Worm (Caenorhabditis elegans) whole organism, L3 larva: ENCODE measurements around the gene srj-6.

ENCODE experiments used
- ZK546.5 ChIP-seq: sonication (generic microtip); optimal IDR thresholded peaks from 2 replicates; lab custom pipeline; 2017; ENCODE audit warnings: missing biosample characterization, missing genetic modification characterization
- aly-2 ChIP-seq: fragments of 150-350 bp; optimal IDR thresholded peaks from 2 replicates; lab custom pipeline; 2014; ENCODE audit warnings: missing biosample characterization, missing genetic modification characterization
- ama-1 ChIP-seq: fragments of 150-350 bp; optimal IDR thresholded peaks from 2 replicates; lab custom pipeline; 2018
- ceh-28 ChIP-seq: fragments of 150-350 bp; optimal IDR thresholded peaks from 2 replicates; lab custom pipeline; 2014; ENCODE audit warnings: missing biosample characterization, missing genetic modification reagents, missing genetic modification characterization
- ceh-9 ChIP-seq: sonication (generic microtip); optimal IDR thresholded peaks from 2 replicates; lab custom pipeline; 2018; ENCODE audit warnings: missing biosample characterization, missing genetic modification characterization
- egl-27 ChIP-seq: sonication (generic microtip); optimal IDR thresholded peaks from 4 replicates; lab custom pipeline; 2017; ENCODE audit warnings: missing biosample characterization, missing genetic modification reagents, missing genetic modification characterization
- elt-1 ChIP-seq: fragments of 150-350 bp; optimal IDR thresholded peaks from 2 replicates; lab custom pipeline; 2014; ENCODE audit warnings: missing biosample characterization, missing genetic modification characterization
- elt-2 ChIP-seq: sonication (generic microtip); optimal IDR thresholded peaks from 2 replicates; lab custom pipeline; 2016; ENCODE audit warnings: missing genetic modification reagents, mild to moderate bottlenecking, missing genetic modification characterization, missing compliant biosample characterization
- elt-3 ChIP-seq, 3 experiments: fragments of 150-350 bp in 1 of 3; sonication (generic microtip) in 2 of 3; optimal IDR thresholded peaks; 2 replicates in 2 of 3; 4 replicates in 1 of 3; lab custom pipeline; 2014 to 2017; ENCODE audit warnings: missing biosample characterization in 3 of 3, missing genetic modification characterization in 3 of 3
- eor-1 ChIP-seq, 2 experiments: fragments of 150-350 bp; optimal IDR thresholded peaks; 2 replicates each; lab custom pipeline; 2014 to 2018; ENCODE audit warnings: missing biosample characterization in 2 of 2, missing genetic modification characterization in 2 of 2
- fkh-10 ChIP-seq: sonication (generic microtip); optimal IDR thresholded peaks from 2 replicates; lab custom pipeline; 2017; ENCODE audit warnings: missing biosample characterization, missing genetic modification reagents, missing genetic modification characterization
- fos-1 ChIP-seq: fragments of 150-350 bp; optimal IDR thresholded peaks from 2 replicates; lab custom pipeline; 2014; ENCODE audit warnings: missing biosample characterization, missing genetic modification characterization
- hmg-11 ChIP-seq: sonication (generic microtip); optimal IDR thresholded peaks from 2 replicates; lab custom pipeline; 2016; ENCODE audit warnings: missing genetic modification characterization, missing compliant biosample characterization
- jun-1 ChIP-seq: fragments of 150-350 bp; optimal IDR thresholded peaks from 2 replicates; lab custom pipeline; 2014; ENCODE audit warnings: missing biosample characterization, missing genetic modification reagents, missing genetic modification characterization
- lin-15B ChIP-seq: fragments of 150-350 bp; optimal IDR thresholded peaks from 2 replicates; lab custom pipeline; 2014; ENCODE audit warnings: missing biosample characterization, missing genetic modification characterization
- mml-1 ChIP-seq: fragments of 150-350 bp; sonication (generic microtip); optimal IDR thresholded peaks from 3 replicates; lab custom pipeline; 2014; ENCODE audit warnings: missing biosample characterization, missing genetic modification characterization
- nhr-11 ChIP-seq: fragments of 150-350 bp; optimal IDR thresholded peaks from 2 replicates; lab custom pipeline; 2014; ENCODE audit warnings: missing biosample characterization, missing genetic modification characterization
- nhr-12 ChIP-seq: fragments of 150-350 bp; optimal IDR thresholded peaks from 2 replicates; lab custom pipeline; 2014; ENCODE audit warnings: missing biosample characterization, missing genetic modification characterization
- nhr-23 ChIP-seq: fragments of 150-350 bp; optimal IDR thresholded peaks from 2 replicates; lab custom pipeline; 2014; ENCODE audit warnings: missing biosample characterization, missing genetic modification reagents, missing genetic modification characterization
- nhr-237 ChIP-seq: fragments of 150-350 bp; optimal IDR thresholded peaks from 2 replicates; lab custom pipeline; 2014; ENCODE audit warnings: missing biosample characterization, missing genetic modification characterization
- nhr-25 ChIP-seq: sonication (generic microtip); optimal IDR thresholded peaks from 2 replicates; lab custom pipeline; 2017; ENCODE audit warnings: missing biosample characterization, missing genetic modification characterization
- nhr-28 ChIP-seq: fragments of 150-350 bp; optimal IDR thresholded peaks from 2 replicates; lab custom pipeline; 2014; ENCODE audit warnings: missing biosample characterization, missing genetic modification characterization
- nhr-43 ChIP-seq: sonication (generic microtip); optimal IDR thresholded peaks from 2 replicates; lab custom pipeline; 2016; ENCODE audit warnings: mild to moderate bottlenecking, missing genetic modification characterization, missing compliant biosample characterization; ENCODE audit not compliant: poor library complexity, severe bottlenecking
- nhr-76 ChIP-seq: fragments of 150-350 bp; sonication (generic microtip); optimal IDR thresholded peaks from 5 replicates; lab custom pipeline; 2014; ENCODE audit warnings: missing biosample characterization, missing genetic modification characterization
- pha-4 ChIP-seq: fragments of 150-350 bp; optimal IDR thresholded peaks from 2 replicates; lab custom pipeline; 2014; ENCODE audit warnings: missing biosample characterization, missing genetic modification reagents, missing genetic modification characterization
- pqm-1 ChIP-seq: fragments of 150-350 bp; optimal IDR thresholded peaks from 2 replicates; lab custom pipeline; 2017; ENCODE audit warnings: missing biosample characterization, missing genetic modification characterization, inconsistent platforms
- skn-1 ChIP-seq: fragments of 150-350 bp; optimal IDR thresholded peaks from 2 replicates; lab custom pipeline; 2014; ENCODE audit warnings: missing biosample characterization, missing genetic modification characterization
- snpc-4 ChIP-seq: fragments of 150-350 bp; optimal IDR thresholded peaks from 2 replicates; lab custom pipeline; 2014; ENCODE audit warnings: missing biosample characterization, missing genetic modification characterization
- tbx-2 ChIP-seq: sonication (generic microtip); optimal IDR thresholded peaks from 2 replicates; lab custom pipeline; 2016; ENCODE audit warnings: mild to moderate bottlenecking, missing genetic modification characterization, missing compliant biosample characterization
- unc-39 ChIP-seq: sonication (generic microtip); optimal IDR thresholded peaks from 4 replicates; lab custom pipeline; 2017; ENCODE audit warnings: missing biosample characterization, missing genetic modification characterization
- unc-62 ChIP-seq: fragments of 150-350 bp; sonication (generic microtip); optimal IDR thresholded peaks from 4 replicates; lab custom pipeline; 2014; ENCODE audit warnings: missing biosample characterization, missing genetic modification reagents, missing genetic modification characterization
- zag-1 ChIP-seq: fragments of 150-350 bp; optimal IDR thresholded peaks from 2 replicates; lab custom pipeline; 2014; ENCODE audit warnings: missing biosample characterization, missing genetic modification characterization

The srj-6 gene

ce11 chrV:617917-618316, 36.4 kb downstream of the srj-6 start:
- TF ChIP-seq nhr-11 (tag; lab: Kevin White, UChicago): peak; percentile 38
- TF ChIP-seq fos-1: no peak
- TF ChIP-seq zag-1 (tag; lab: Kevin White, UChicago): no peak

DNA sequence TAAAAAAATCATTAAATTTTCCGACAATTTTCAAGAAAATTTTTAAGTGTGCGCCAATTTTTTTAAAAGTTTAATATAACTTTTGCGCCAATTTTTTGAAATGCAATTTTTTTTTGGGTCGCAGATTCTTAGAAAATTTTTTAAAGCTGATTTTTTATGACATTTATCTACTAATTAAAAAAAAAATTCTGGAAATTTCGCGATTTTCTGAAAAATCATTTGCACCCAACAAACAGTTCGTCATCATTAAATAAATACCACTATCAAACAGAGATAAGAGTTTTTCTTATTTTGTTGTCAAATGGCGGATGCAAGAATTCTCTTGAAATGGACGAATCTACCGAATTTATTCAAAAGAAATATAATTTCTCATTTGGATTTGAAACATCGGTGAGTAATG, 39.0 kb downstream of the srj-6 start, which contains the start of gene F48G7.13:
Gene F48G7.13, plus strand, starts transcription at position 301 of the 400 bp plus-strand sequence.
- TF ChIP-seq ceh-28 (tag; lab: Kevin White, UChicago) (no peak), elt-2 (no peak), lin-15B (tag; lab: Kevin White, UChicago) (no peak), skn-1 (tag; lab: Kevin White, UChicago) (no peak), nhr-28 (tag; lab: Kevin White, UChicago) (no peak), elt-3 (tag; optimal IDR thresholded peaks at IDR 0.05; lab: Kevin White, UChicago) (no peak), ceh-9 (tag; lab: Kevin White, UChicago) (no peak), tbx-2 (tag; lab: Kevin White, UChicago) (no peak), nhr-43 (tag; lab: Kevin White, UChicago) (no peak), unc-62 (no peak), nhr-23 (tag; lab: Kevin White, UChicago) (no peak), nhr-237 (tag; lab: Kevin White, UChicago) (no peak), jun-1 (tag; lab: Kevin White, UChicago) (no peak), eor-1 (tag; optimal IDR thresholded peaks at IDR 0.05; lab: Kevin White, UChicago) (no peak), snpc-4 (no peak), fkh-10 (GFP tag; lab: Kevin White, UChicago) (no peak), ama-1 (lab: Kevin White, UChicago) (no peak), aly-2 (tag; lab: Kevin White, UChicago) (no peak), unc-39 (tag; lab: Kevin White, UChicago) (no peak), ZK546.5 (tag; lab: Kevin White, UChicago) (no peak)
- TF ChIP-seq, all 47 proteins: peak for 0

- TF ChIP-seq nhr-28 (tag; lab: Kevin White, UChicago): no peak
- peak; percentile 36 for TF ChIP-seq elt-1 (tag; lab: Kevin White, UChicago)
- no peak for TF ChIP-seq unc-62
- TF ChIP-seq mml-1 (tag; lab: Kevin White, UChicago): no peak
- TF ChIP-seq pqm-1 (tag; lab: Kevin White, UChicago): peak; percentile 31
- TF ChIP-seq nhr-25 (tag; lab: Kevin White, UChicago): peak; percentile 17
- peak; percentile 44 for TF ChIP-seq ceh-28 (tag; lab: Kevin White, UChicago)
- TF ChIP-seq elt-2: peak; percentile 41
- peak; percentile 5 for TF ChIP-seq snpc-4
- TF ChIP-seq nhr-23 (tag; lab: Kevin White, UChicago): peak; percentile 25
Measured at ce11 chrV:610217-610616, 44.1 kb downstream of the srj-6 start, which contains the start of gene nhr-90. nhr-90 (plus strand) TSS chrV:610512.

ce11 chrV:609671-610070, 44.6 kb downstream of the srj-6 start, which contains the start of gene srlf-36:
srlf-36 (minus strand) TSS chrV:609771.
- TF ChIP-seq nhr-25 (tag; lab: Kevin White, UChicago) (no peak), nhr-11 (tag; lab: Kevin White, UChicago) (no peak), ceh-9 (tag; lab: Kevin White, UChicago) (no peak), ama-1 (lab: Kevin White, UChicago) (no peak)

ce11 chrV:608844-609243, 45.5 kb downstream of the srj-6 start, which contains the start of gene srw-109:
srw-109 (minus strand) TSS chrV:608944.
- no peak for TF ChIP-seq snpc-4
- no peak for TF ChIP-seq tbx-2 (tag; lab: Kevin White, UChicago)
- TF ChIP-seq ama-1 (lab: Kevin White, UChicago): no peak
- TF ChIP-seq egl-27 (tag; lab: Kevin White, UChicago): no peak
- no peak for TF ChIP-seq ceh-28 (tag; lab: Kevin White, UChicago)
- TF ChIP-seq ceh-9 (tag; lab: Kevin White, UChicago): no peak
- no peak for TF ChIP-seq nhr-11 (tag; lab: Kevin White, UChicago)
- no peak for TF ChIP-seq hmg-11 (tag; lab: Kevin White, UChicago)
- TF ChIP-seq nhr-76 (tag; lab: Kevin White, UChicago): no peak
- TF ChIP-seq nhr-25 (tag; lab: Kevin White, UChicago): no peak
- TF ChIP-seq elt-2: no peak
- TF ChIP-seq, all 47 proteins: peak for 0

ce11 chrV:604105-604504, 50.2 kb downstream of the srj-6 start, which contains the start of gene srlf-37:
srlf-37 (minus strand) TSS chrV:604205.
- no peak for TF ChIP-seq pqm-1 (tag; lab: Kevin White, UChicago)
- TF ChIP-seq pha-4: no peak
- no peak for TF ChIP-seq zag-1 (tag; lab: Kevin White, UChicago)
- TF ChIP-seq elt-1 (tag; lab: Kevin White, UChicago): no peak
- no peak for TF ChIP-seq skn-1 (tag; lab: Kevin White, UChicago)
- TF ChIP-seq nhr-12 (tag; lab: Kevin White, UChicago): no peak
